Worm (Caenorhabditis elegans): ENCODE measurements around the gene F34D10.9.
A peak's percentile ranks its signal among the peaks of the same experiment; 100 is the strongest.

F34D10.9 gene

ce11 chrIII:3713163-3713562 lies 16.3 kb downstream of the F34D10.9 start, which contains the start of gene nrde-1:
nrde-1 (plus strand) TSS chrIII:3713463.
- no peak for TF ChIP-seq pes-1 (GFP tag; IDR thresholded peaks at IDR 0.05)
- TF ChIP-seq B0310.2 (tag; optimal IDR thresholded peaks at IDR 0.05) = no peak
- TF ChIP-seq hmbx-1 (tag; optimal IDR thresholded peaks at IDR 0.05) = no peak
- no peak for TF ChIP-seq hmg-4 (GFP tag; optimal IDR thresholded peaks at IDR 0.05)
- TF ChIP-seq ceh-36 (tag; optimal IDR thresholded peaks at IDR 0.05) = no peak
- no peak for TF ChIP-seq F13C5.2 (tag; optimal IDR thresholded peaks at IDR 0.05)
- no peak for TF ChIP-seq ets-7 (tag; optimal IDR thresholded peaks at IDR 0.05)
- no peak for TF ChIP-seq tbx-37 (GFP tag; conservative IDR thresholded peaks at IDR 0.05)
- TF ChIP-seq tbx-11 (GFP tag; IDR thresholded peaks at IDR 0.05) = no peak
- TF ChIP-seq ceh-13 (GFP tag; optimal IDR thresholded peaks at IDR 0.05) = no peak

- TF ChIP-seq flt-1 (GFP tag; IDR thresholded peaks at IDR 0.05) (no peak), tbx-37 (GFP tag; conservative IDR thresholded peaks at IDR 0.05) (no peak), hmbx-1 (tag; optimal IDR thresholded peaks at IDR 0.05) (no peak), pes-1 (GFP tag; IDR thresholded peaks at IDR 0.05) (no peak), hnd-1 (tag; optimal IDR thresholded peaks at IDR 0.05) (no peak), tra-4 (tag; optimal IDR thresholded peaks at IDR 0.05) (no peak), ama-1 (optimal IDR thresholded peaks at IDR 0.05) (no peak), ceh-36 (tag; optimal IDR thresholded peaks at IDR 0.05) (no peak), aly-1 (tag; optimal IDR thresholded peaks at IDR 0.05) (no peak), scrt-1 (GFP tag; IDR thresholded peaks at IDR 0.05) (no peak), tbx-11 (GFP tag; IDR thresholded peaks at IDR 0.05) (no peak), B0310.2 (tag; optimal IDR thresholded peaks at IDR 0.05) (no peak), ceh-13 (GFP tag; optimal IDR thresholded peaks at IDR 0.05) (no peak), sea-1 (GFP tag; conservative IDR thresholded peaks at IDR 0.05) (no peak), hmg-4 (GFP tag; optimal IDR thresholded peaks at IDR 0.05) (no peak), ets-7 (tag; optimal IDR thresholded peaks at IDR 0.05) (no peak)
Observed at ce11 chrIII:3709030-3709429, 20.4 kb downstream of the F34D10.9 start, which contains the start of gene alkb-8. alkb-8 (plus strand) TSS chrIII:3709330.

ce11 chrIII:3706586-3706985 lies 22.8 kb downstream of the F34D10.9 start, which contains the start of gene dph-1:
dph-1 (plus strand) TSS chrIII:3706886.
- TF ChIP-seq tbx-11 (GFP tag; IDR thresholded peaks at IDR 0.05) = no peak
- TF ChIP-seq tra-4 (tag; optimal IDR thresholded peaks at IDR 0.05) = no peak
- TF ChIP-seq hmg-4 (GFP tag; optimal IDR thresholded peaks at IDR 0.05) = no peak
- TF ChIP-seq B0310.2 (tag; optimal IDR thresholded peaks at IDR 0.05) = no peak
- no peak for TF ChIP-seq pes-1 (GFP tag; IDR thresholded peaks at IDR 0.05)
- no peak for TF ChIP-seq hmbx-1 (tag; optimal IDR thresholded peaks at IDR 0.05)
- no peak for TF ChIP-seq ama-1 (optimal IDR thresholded peaks at IDR 0.05)
- no peak for TF ChIP-seq tbx-37 (GFP tag; conservative IDR thresholded peaks at IDR 0.05)
- TF ChIP-seq scrt-1 (GFP tag; IDR thresholded peaks at IDR 0.05) = no peak
- no peak for TF ChIP-seq flt-1 (GFP tag; IDR thresholded peaks at IDR 0.05)
- no peak for TF ChIP-seq sea-1 (GFP tag; conservative IDR thresholded peaks at IDR 0.05)
- no peak for TF ChIP-seq F13C5.2 (tag; optimal IDR thresholded peaks at IDR 0.05)
- no peak for TF ChIP-seq ets-7 (tag; optimal IDR thresholded peaks at IDR 0.05)

- TF ChIP-seq flt-1 (GFP tag; IDR thresholded peaks at IDR 0.05) (no peak), tbx-11 (GFP tag; IDR thresholded peaks at IDR 0.05) (no peak), hmbx-1 (tag; optimal IDR thresholded peaks at IDR 0.05) (no peak), pes-1 (GFP tag; IDR thresholded peaks at IDR 0.05) (no peak), tra-4 (tag; optimal IDR thresholded peaks at IDR 0.05) (no peak), hnd-1 (tag; optimal IDR thresholded peaks at IDR 0.05) (no peak), ceh-13 (GFP tag; optimal IDR thresholded peaks at IDR 0.05) (no peak), ceh-36 (tag; optimal IDR thresholded peaks at IDR 0.05) (no peak), F13C5.2 (tag; optimal IDR thresholded peaks at IDR 0.05) (no peak), aly-1 (tag; optimal IDR thresholded peaks at IDR 0.05) (no peak), hmg-4 (GFP tag; optimal IDR thresholded peaks at IDR 0.05) (no peak), scrt-1 (GFP tag; IDR thresholded peaks at IDR 0.05) (no peak), tbx-37 (GFP tag; conservative IDR thresholded peaks at IDR 0.05) (no peak)
Observed at ce11 chrIII:3704967-3705366, 24.5 kb downstream of the F34D10.9 start, which contains the start of gene wdr-5.1. wdr-5.1 (plus strand) TSS chrIII:3705285.

ce11 chrIII:3703397-3703796 lies 26.0 kb downstream of the F34D10.9 start, which contains the start of gene C14B1.3:
C14B1.3 (plus strand) TSS chrIII:3703564.
- TF ChIP-seq ama-1 (optimal IDR thresholded peaks at IDR 0.05) (no peak), hnd-1 (tag; optimal IDR thresholded peaks at IDR 0.05) (no peak), ets-7 (tag; optimal IDR thresholded peaks at IDR 0.05) (no peak), hmg-4 (GFP tag; optimal IDR thresholded peaks at IDR 0.05) (no peak), sea-1 (GFP tag; conservative IDR thresholded peaks at IDR 0.05) (no peak), flt-1 (GFP tag; IDR thresholded peaks at IDR 0.05) (no peak), aly-1 (tag; optimal IDR thresholded peaks at IDR 0.05) (no peak), pes-1 (GFP tag; IDR thresholded peaks at IDR 0.05) (no peak), ceh-13 (GFP tag; optimal IDR thresholded peaks at IDR 0.05) (no peak), hmbx-1 (tag; optimal IDR thresholded peaks at IDR 0.05) (no peak), B0310.2 (tag; optimal IDR thresholded peaks at IDR 0.05) (no peak), tra-4 (tag; optimal IDR thresholded peaks at IDR 0.05) (no peak), ceh-36 (tag; optimal IDR thresholded peaks at IDR 0.05) (no peak), scrt-1 (GFP tag; IDR thresholded peaks at IDR 0.05) (no peak)

- TF ChIP-seq hnd-1 (tag; optimal IDR thresholded peaks at IDR 0.05) (no peak), hmg-4 (GFP tag; optimal IDR thresholded peaks at IDR 0.05) (peak; percentile 52), pes-1 (GFP tag; IDR thresholded peaks at IDR 0.05) (no peak), hmbx-1 (tag; optimal IDR thresholded peaks at IDR 0.05) (no peak)
Observed at ce11 chrIII:3701411-3702310, 27.8 kb downstream of the F34D10.9 start, which contains the start of the genes pdi-1 and C14B1.2. pdi-1 (minus strand) TSS chrIII:3701461. C14B1.2 (plus strand) TSS chrIII:3702260.

- TF ChIP-seq scrt-1 (GFP tag; IDR thresholded peaks at IDR 0.05) (no peak), aly-1 (tag; optimal IDR thresholded peaks at IDR 0.05) (no peak), ama-1 (optimal IDR thresholded peaks at IDR 0.05) (no peak), hmg-4 (GFP tag; optimal IDR thresholded peaks at IDR 0.05) (no peak), sea-1 (GFP tag; conservative IDR thresholded peaks at IDR 0.05) (no peak), F13C5.2 (tag; optimal IDR thresholded peaks at IDR 0.05) (no peak), ceh-36 (tag; optimal IDR thresholded peaks at IDR 0.05) (no peak), flt-1 (GFP tag; IDR thresholded peaks at IDR 0.05) (no peak), ceh-13 (GFP tag; optimal IDR thresholded peaks at IDR 0.05) (no peak), B0310.2 (tag; optimal IDR thresholded peaks at IDR 0.05) (no peak), hnd-1 (tag; optimal IDR thresholded peaks at IDR 0.05) (no peak), tra-4 (tag; optimal IDR thresholded peaks at IDR 0.05) (no peak), tbx-11 (GFP tag; IDR thresholded peaks at IDR 0.05) (no peak), hmbx-1 (tag; optimal IDR thresholded peaks at IDR 0.05) (no peak), pes-1 (GFP tag; IDR thresholded peaks at IDR 0.05) (no peak), tbx-37 (GFP tag; conservative IDR thresholded peaks at IDR 0.05) (no peak), ets-7 (tag; optimal IDR thresholded peaks at IDR 0.05) (no peak)
Observed at ce11 chrIII:3699275-3699674, 30.1 kb downstream of the F34D10.9 start, which contains the start of gene cyn-9. cyn-9 (minus strand) TSS chrIII:3699640.
